Worm (Caenorhabditis elegans) whole organism, late embryonic: Measurements from ENCODE around the gene hlh-25.

Experiments
- C08G9.2 ChIP-seq: sonication (generic microtip); optimal IDR thresholded peaks from 2 replicates; lab custom pipeline; 2016; ENCODE audit warnings: mild to moderate bottlenecking, missing genetic modification characterization, moderate library complexity, missing compliant biosample characterization
- C38D4.7 ChIP-seq: fragments of 200-800 bp; sonication (Bioruptor generic); optimal IDR thresholded peaks from 2 replicates; lab custom pipeline; 2018; ENCODE audit warnings: mild to moderate bottlenecking, missing genetic modification characterization, moderate library complexity, missing compliant biosample characterization
- K02D7.2 ChIP-seq: sonication (generic microtip); optimal IDR thresholded peaks from 2 replicates; lab custom pipeline; 2017; ENCODE audit warnings: mild to moderate bottlenecking, missing genetic modification characterization, missing compliant biosample characterization
- T23F11.4 ChIP-seq: fragments of 200-800 bp; sonication (Bioruptor generic); optimal IDR thresholded peaks from 2 replicates; lab custom pipeline; 2018; ENCODE audit warnings: mild to moderate bottlenecking, missing genetic modification characterization, missing compliant biosample characterization
- Y22D7AL.16 ChIP-seq: sonication (generic microtip); optimal IDR thresholded peaks from 2 replicates; lab custom pipeline; 2016; ENCODE audit warnings: missing genetic modification characterization, missing compliant biosample characterization
- ceh-14 ChIP-seq: sonication (generic microtip); optimal IDR thresholded peaks from 2 replicates; lab custom pipeline; 2016; ENCODE audit warnings: missing genotype, missing genetic modification characterization, missing compliant biosample characterization
- ceh-2 ChIP-seq: sonication (generic microtip); optimal IDR thresholded peaks from 2 replicates; lab custom pipeline; 2016; ENCODE audit warnings: missing genotype, missing genetic modification characterization, missing compliant biosample characterization
- ceh-22 ChIP-seq: sonication (generic microtip); optimal IDR thresholded peaks from 2 replicates; lab custom pipeline; 2017; ENCODE audit warnings: missing biosample characterization, missing genetic modification characterization
- ceh-24 ChIP-seq: sonication (generic microtip); optimal IDR thresholded peaks from 2 replicates; lab custom pipeline; 2016; ENCODE audit warnings: mild to moderate bottlenecking, missing genetic modification characterization, missing compliant biosample characterization
- ceh-48 ChIP-seq: sonication (generic microtip); optimal IDR thresholded peaks from 2 replicates; lab custom pipeline; 2016; ENCODE audit warnings: missing genetic modification characterization, inconsistent platforms, missing compliant biosample characterization
- ceh-6 ChIP-seq: fragments of 200-800 bp; sonication (Bioruptor generic); optimal IDR thresholded peaks from 2 replicates; lab custom pipeline; 2018; ENCODE audit warnings: mild to moderate bottlenecking, missing genetic modification characterization, missing compliant biosample characterization
- che-1 ChIP-seq: sonication (generic microtip); optimal IDR thresholded peaks from 2 replicates; lab custom pipeline; 2016; ENCODE audit warnings: mild to moderate bottlenecking, missing genetic modification characterization, missing compliant biosample characterization
- dve-1 ChIP-seq: sonication (generic microtip); optimal IDR thresholded peaks from 2 replicates; lab custom pipeline; 2017; ENCODE audit warnings: antibody characterized with exemption, mild to moderate bottlenecking, missing genetic modification characterization, missing compliant biosample characterization
- elt-2 ChIP-seq: sonication (generic microtip); optimal IDR thresholded peaks from 2 replicates; lab custom pipeline; 2016; ENCODE audit warnings: missing genetic modification reagents, missing genetic modification characterization, missing compliant biosample characterization
- elt-4 ChIP-seq: sonication (generic microtip); optimal IDR thresholded peaks from 2 replicates; lab custom pipeline; 2016; ENCODE audit warnings: missing genetic modification characterization, missing compliant biosample characterization
- eyg-1 ChIP-seq: sonication (generic microtip); optimal IDR thresholded peaks from 2 replicates; lab custom pipeline; 2016; ENCODE audit warnings: missing genotype, missing genetic modification characterization, missing compliant biosample characterization
- hlh-13 ChIP-seq: fragments of 200-800 bp; sonication (Bioruptor generic); optimal IDR thresholded peaks from 2 replicates; lab custom pipeline; 2018; ENCODE audit warnings: mild to moderate bottlenecking, missing genetic modification characterization, missing compliant biosample characterization
- hlh-15 ChIP-seq: sonication (generic microtip); optimal IDR thresholded peaks from 2 replicates; lab custom pipeline; 2016; ENCODE audit warnings: missing genetic modification characterization, missing compliant biosample characterization
- lim-6 ChIP-seq: sonication (generic microtip); optimal IDR thresholded peaks from 2 replicates; lab custom pipeline; 2016; ENCODE audit warnings: missing genetic modification characterization, missing compliant biosample characterization
- lin-11 ChIP-seq: fragments of 200-800 bp; sonication (Bioruptor generic); optimal IDR thresholded peaks from 2 replicates; lab custom pipeline; 2018; ENCODE audit warnings: mild to moderate bottlenecking, missing genetic modification characterization, missing compliant biosample characterization
- madf-2 ChIP-seq: sonication (generic microtip); optimal IDR thresholded peaks from 2 replicates; lab custom pipeline; 2017; ENCODE audit warnings: missing genetic modification characterization, missing compliant biosample characterization
- nhr-232 ChIP-seq: sonication (generic microtip); optimal IDR thresholded peaks from 2 replicates; lab custom pipeline; 2016; ENCODE audit warnings: missing genetic modification characterization, missing compliant biosample characterization
- odd-2 ChIP-seq: sonication (generic microtip); optimal IDR thresholded peaks from 2 replicates; lab custom pipeline; 2017; ENCODE audit warnings: antibody characterized with exemption, mild to moderate bottlenecking, missing genetic modification characterization, missing compliant biosample characterization
- pag-3 ChIP-seq: sonication (generic microtip); optimal IDR thresholded peaks from 2 replicates; lab custom pipeline; 2016; ENCODE audit warnings: missing compliant biosample characterization, missing genetic modification characterization, borderline replicate concordance
- pros-1 ChIP-seq: fragments of 150-350 bp; optimal IDR thresholded peaks from 2 replicates; lab custom pipeline; 2014; ENCODE audit warnings: missing biosample characterization, missing genetic modification reagents, missing genetic modification characterization
- ref-2 ChIP-seq: sonication (generic microtip); optimal IDR thresholded peaks from 2 replicates; lab custom pipeline; 2016; ENCODE audit warnings: missing genetic modification characterization, missing compliant biosample characterization
- sdc-2 ChIP-seq: sonication (generic microtip); optimal IDR thresholded peaks from 2 replicates; lab custom pipeline; 2016; ENCODE audit warnings: missing genotype, missing genetic modification characterization, missing compliant biosample characterization
- sox-2 ChIP-seq: fragments of 200-800 bp; sonication (Bioruptor generic); IDR thresholded peaks from 2 replicates; pipeline ENCODE4 v1.3.6; 2022; ENCODE audit warnings: missing genetic modification reagents, missing genetic modification characterization, missing compliant biosample characterization
- sox-4 ChIP-seq: sonication (generic microtip); optimal IDR thresholded peaks from 2 replicates; lab custom pipeline; 2017; ENCODE audit warnings: mild to moderate bottlenecking, missing genetic modification characterization, inconsistent platforms, missing compliant biosample characterization
- ttx-3 ChIP-seq: sonication (generic microtip); optimal IDR thresholded peaks from 2 replicates; lab custom pipeline; 2016; ENCODE audit warnings: missing genetic modification reagents, missing genetic modification characterization, missing compliant biosample characterization
- unc-86 ChIP-seq: sonication (generic microtip); optimal IDR thresholded peaks from 2 replicates; lab custom pipeline; 2016; ENCODE audit warnings: missing genetic modification characterization, missing compliant biosample characterization
- ztf-16 ChIP-seq: sonication (generic microtip); optimal IDR thresholded peaks from 2 replicates; lab custom pipeline; 2017; ENCODE audit warnings: missing genetic modification characterization, missing compliant biosample characterization

Gene hlh-25

ce11 chrII:5554317-5554716 lies 19.3 kb downstream of the hlh-25 start, which contains the start of gene ins-12:
Gene ins-12 (plus strand): TSS chrII:5554617.
- TF ChIP-seq sox-2 (GFP tag; lab: Robert Waterston, UW) (no peak), lin-11 (no peak), ceh-6 (GFP tag; lab: Kevin White, UChicago) (no peak), eyg-1 (no peak), sox-4 (tag; lab: Kevin White, UChicago) (no peak), madf-2 (tag; lab: Kevin White, UChicago) (no peak)

- TF ChIP-seq elt-2 (no peak), lim-6 (tag; lab: Kevin White, UChicago) (no peak), sdc-2 (tag; lab: Kevin White, UChicago) (no peak), ceh-48 (no peak), pag-3 (no peak), ceh-14 (no peak), eyg-1 (no peak), ceh-24 (tag; lab: Kevin White, UChicago) (no peak), K02D7.2 (no peak), dve-1 (tag; lab: Kevin White, UChicago) (no peak)
- TF ChIP-seq, all 69 proteins: peak for 0
Measured at ce11 chrII:5554788-5555187, 19.7 kb downstream of the hlh-25 start.

ce11 chrII:5555522-5555921 lies 20.5 kb downstream of the hlh-25 start:
- no peak for TF ChIP-seq madf-2 (tag; lab: Kevin White, UChicago)
- no peak for TF ChIP-seq dve-1 (tag; lab: Kevin White, UChicago)
- TF ChIP-seq ceh-22 (tag; lab: Kevin White, UChicago), result no peak
- no peak for TF ChIP-seq ztf-16 (tag; lab: Kevin White, UChicago)
- no peak for TF ChIP-seq ref-2 (tag; lab: Kevin White, UChicago)
- TF ChIP-seq T23F11.4 (GFP tag; lab: Kevin White, UChicago), result no peak
- no peak for TF ChIP-seq odd-2 (tag; lab: Kevin White, UChicago)
- TF ChIP-seq elt-4, result no peak
- no peak for TF ChIP-seq K02D7.2
- no peak for TF ChIP-seq nhr-232 (tag; lab: Kevin White, UChicago)
- TF ChIP-seq che-1, result no peak
- no peak for TF ChIP-seq ttx-3
- TF ChIP-seq hlh-15 (tag; lab: Kevin White, UChicago), result no peak
- no peak for TF ChIP-seq Y22D7AL.16 (tag; lab: Kevin White, UChicago)

ce11 chrII:5556431-5556830 lies 21.4 kb downstream of the hlh-25 start, which contains the start of gene ins-11:
Gene ins-11 (plus strand): TSS chrII:5556731.
- TF ChIP-seq unc-86 (tag; lab: Kevin White, UChicago) (no peak), ref-2 (tag; lab: Kevin White, UChicago) (no peak), ceh-2 (tag; lab: Kevin White, UChicago) (no peak), C08G9.2 (tag; lab: Kevin White, UChicago) (no peak), hlh-13 (no peak)

ce11 chrII:5557134-5557533 lies 22.1 kb downstream of the hlh-25 start:
- TF ChIP-seq elt-2 (peak; percentile 31), hlh-13 (no peak)

ce11 chrII:5561392-5561791 lies 26.4 kb downstream of the hlh-25 start, which contains the start of gene C17C3.3:
Gene C17C3.3 (plus strand): TSS chrII:5561737.
- TF ChIP-seq nhr-232 (tag; lab: Kevin White, UChicago) (no peak), elt-2 (peak; percentile 88), pros-1 (tag; lab: Kevin White, UChicago) (no peak), C38D4.7 (GFP tag; lab: Kevin White, UChicago) (no peak)
- TF ChIP-seq, all 69 proteins: peak for 1
